Fruit fly (Drosophila melanogaster) whole organism, pupa: ENCODE results near the gene Ir62a.

Source experiments
- CG10348 ChIP-seq: fragments of 200-800 bp; sonication (Bioruptor generic); IDR thresholded peaks from 2 replicates; pipeline ENCODE4 v1.3.6; 2022; ENCODE audit warnings: missing biosample characterization, missing genetic modification characterization
- CG12605 ChIP-seq: fragments of 200-800 bp; sonication (Bioruptor generic); IDR thresholded peaks from 2 replicates; pipeline ENCODE4 v1.3.6; 2022; ENCODE audit warnings: missing biosample characterization, missing genetic modification characterization
- CG13204 ChIP-seq: fragments of 200-800 bp; sonication (Bioruptor generic); optimal IDR thresholded peaks from 2 replicates; lab custom pipeline; 2018; ENCODE audit warnings: missing biosample characterization, mild to moderate bottlenecking, missing genetic modification characterization, moderate library complexity
- CG14655 ChIP-seq: fragments of 200-800 bp; sonication (Bioruptor generic); optimal IDR thresholded peaks from 3 replicates; lab custom pipeline; 2017; ENCODE audit warnings: mild to moderate bottlenecking, missing biosample characterization, missing genetic modification reagents, missing genetic modification characterization
- CG15710 ChIP-seq: fragments of 200-800 bp; sonication (Bioruptor generic); optimal IDR thresholded peaks from 2 replicates; lab custom pipeline; 2018; ENCODE audit warnings: missing biosample characterization, mild to moderate bottlenecking, missing genetic modification characterization, moderate library complexity
- CG17806 ChIP-seq: fragments of 200-800 bp; sonication (Bioruptor generic); optimal IDR thresholded peaks from 2 replicates; lab custom pipeline; 2018; ENCODE audit warnings: missing biosample characterization, mild to moderate bottlenecking, missing genetic modification characterization, moderate library complexity
- CG32121 ChIP-seq: fragments of 200-800 bp; sonication (Bioruptor generic); IDR thresholded peaks from 2 replicates; pipeline ENCODE4 v1.3.6; 2022; ENCODE audit warnings: missing biosample characterization, missing genetic modification characterization
- CG34367 ChIP-seq: fragments of 200-800 bp; sonication (Bioruptor generic); optimal IDR thresholded peaks from 2 replicates; lab custom pipeline; 2018; ENCODE audit warnings: missing biosample characterization, mild to moderate bottlenecking, missing genetic modification characterization
- CG4496 ChIP-seq: fragments of 200-800 bp; sonication (Bioruptor generic); IDR thresholded peaks from 3 replicates; pipeline ENCODE4 v1.3.6; 2022; ENCODE audit warnings: missing biosample characterization, missing genetic modification characterization
- CG8159 ChIP-seq: fragments of 200-800 bp; sonication (Bioruptor generic); optimal IDR thresholded peaks from 3 replicates; lab custom pipeline; 2018; ENCODE audit warnings: missing biosample characterization, mild to moderate bottlenecking, missing genetic modification characterization, moderate library complexity
- CG8301 ChIP-seq: fragments of 200-800 bp; sonication (Bioruptor generic); optimal IDR thresholded peaks from 2 replicates; lab custom pipeline; 2018; ENCODE audit warnings: missing biosample characterization, mild to moderate bottlenecking, missing genetic modification characterization
- CG9948 ChIP-seq: fragments of 200-800 bp; sonication (Bioruptor generic); optimal IDR thresholded peaks from 2 replicates; lab custom pipeline; 2018; ENCODE audit warnings: missing biosample characterization, mild to moderate bottlenecking, missing genetic modification characterization, moderate library complexity
- D1 ChIP-seq: fragments of 200-800 bp; sonication (Bioruptor generic); optimal IDR thresholded peaks from 2 replicates; lab custom pipeline; 2018; ENCODE audit warnings: missing biosample characterization, mild to moderate bottlenecking, missing genetic modification characterization, moderate library complexity
- EcR ChIP-seq: fragments of 200-800 bp; sonication (Bioruptor generic); optimal IDR thresholded peaks from 3 replicates; lab custom pipeline; 2019; ENCODE audit warnings: missing biosample characterization, missing genetic modification characterization, mild to moderate bottlenecking, moderate library complexity, missing genetic modification reagents
- Ets98B ChIP-seq: fragments of 200-800 bp; sonication (Bioruptor generic); IDR thresholded peaks from 2 replicates; pipeline ENCODE4 v1.3.6; 2022; ENCODE audit warnings: missing biosample characterization, missing genetic modification characterization
- Pif1A ChIP-seq: fragments of 200-800 bp; sonication (Bioruptor generic); optimal IDR thresholded peaks from 3 replicates; lab custom pipeline; 2016; ENCODE audit warnings: missing biosample characterization, missing genetic modification characterization
- Pif1B ChIP-seq: fragments of 200-800 bp; sonication (Bioruptor generic); optimal IDR thresholded peaks from 3 replicates; lab custom pipeline; 2016; ENCODE audit warnings: missing biosample characterization, missing genetic modification characterization
- Snoo ChIP-seq: fragments of 200-800 bp; sonication (Bioruptor generic); optimal IDR thresholded peaks from 3 replicates; lab custom pipeline; 2017; ENCODE audit warnings: missing biosample characterization, mild to moderate bottlenecking, missing genetic modification characterization, inconsistent platforms
- fd96Ca ChIP-seq: fragments of 200-800 bp; sonication (Bioruptor generic); IDR thresholded peaks from 3 replicates; pipeline ENCODE4 v1.3.6; 2022; ENCODE audit warnings: missing biosample characterization, missing genetic modification characterization
- gl ChIP-seq: fragments of 200-800 bp; sonication (Bioruptor generic); optimal IDR thresholded peaks from 2 replicates; lab custom pipeline; 2018; ENCODE audit warnings: missing biosample characterization, mild to moderate bottlenecking, missing genetic modification characterization
- rn ChIP-seq: fragments of 200-800 bp; sonication (Bioruptor generic); IDR thresholded peaks from 2 replicates; pipeline ENCODE4 v1.3.6; 2022; ENCODE audit warnings: missing biosample characterization, missing genetic modification characterization

Ir62a gene

dm6 chr3L:1502086-1502893 is 28.8 kb downstream of the Ir62a start, which contains the start of the genes hfp and Psa:
hfp (minus strand) TSS chr3L:1502590.
Psa (plus strand) TSS chr3L:1502843.
- no peak for TF ChIP-seq D1
- TF ChIP-seq CG14655: no peak
- TF ChIP-seq rn (GFP tag; lab: Robert Waterston, UW): no peak
- no peak for TF ChIP-seq EcR (GFP tag; lab: Kevin White, UChicago)
- no peak for TF ChIP-seq CG10348 (GFP tag; lab: Robert Waterston, UW)
- TF ChIP-seq CG17806 (tag; lab: Kevin White, UChicago): no peak
- TF ChIP-seq, all 21 proteins: peak for 0

dm6 chr3L:1496408-1496807 is 34.7 kb downstream of the Ir62a start, which contains the start of gene CG12084:
CG12084 (minus strand) TSS chr3L:1496643.
- no peak for TF ChIP-seq CG34367 (tag; lab: Kevin White, UChicago)
- no peak for TF ChIP-seq Pif1B
- no peak for TF ChIP-seq CG9948 (tag; lab: Kevin White, UChicago)
- TF ChIP-seq Pif1A (GFP tag; lab: Kevin White, UChicago): no peak
- no peak for TF ChIP-seq D1
- TF ChIP-seq CG12605 (GFP tag; lab: Robert Waterston, UW): peak; percentile 9; the same call in 1 of the 2 replicates
- TF ChIP-seq CG4496: no peak
- no peak for TF ChIP-seq CG15710 (tag; lab: Kevin White, UChicago)
- no peak for TF ChIP-seq Ets98B

dm6 chr3L:1495803-1496202 is 35.3 kb downstream of the Ir62a start:
- TF ChIP-seq CG12605 (GFP tag; lab: Robert Waterston, UW): no peak
- TF ChIP-seq CG14655: no peak
- no peak for TF ChIP-seq Ets98B
- TF ChIP-seq CG8301 (tag; lab: Kevin White, UChicago): no peak
- TF ChIP-seq Pif1A (GFP tag; lab: Kevin White, UChicago): no peak
- no peak for TF ChIP-seq gl (tag; lab: Kevin White, UChicago)
- TF ChIP-seq rn (GFP tag; lab: Robert Waterston, UW): no peak
- TF ChIP-seq, all 21 proteins: peak for 0

dm6 chr3L:1489523-1489922 is 41.5 kb downstream of the Ir62a start, which contains the start of gene stet:
stet (minus strand) TSS chr3L:1489547.
- peak; percentile 49; the same call in 1 of the 2 replicates for TF ChIP-seq CG12605 (GFP tag; lab: Robert Waterston, UW)
- 0 out of 2 replicates have a peak, but pooled peaks have one; percentile 21 for TF ChIP-seq CG32121 (GFP tag; lab: Robert Waterston, UW)
- no peak for TF ChIP-seq CG17806 (tag; lab: Kevin White, UChicago)
- peak; percentile 61; the same call in 1 of the 3 replicates for TF ChIP-seq CG4496

- TF ChIP-seq CG10348 (GFP tag; lab: Robert Waterston, UW) (no peak), EcR (GFP tag; lab: Kevin White, UChicago) (peak; percentile 92), CG4496 (peak; percentile 14; the same call in 1 of the 3 replicates), Pif1B (peak; percentile 26), Ets98B (peak; percentile 56; the same call in 1 of the 2 replicates), CG14655 (no peak), CG17806 (tag; lab: Kevin White, UChicago) (no peak), Snoo (peak; percentile 9)
Measured at dm6 chr3L:1488592-1489183, 42.4 kb downstream of the Ir62a start.

- no peak for TF ChIP-seq Ets98B
- peak; percentile 22 for TF ChIP-seq gl (tag; lab: Kevin White, UChicago)
- no peak for TF ChIP-seq Snoo
- TF ChIP-seq CG32121 (GFP tag; lab: Robert Waterston, UW): no peak
- peak; percentile 41 for TF ChIP-seq CG17806 (tag; lab: Kevin White, UChicago)
- peak; percentile 1 for TF ChIP-seq CG15710 (tag; lab: Kevin White, UChicago)
- no peak for TF ChIP-seq CG13204 (GFP tag; lab: Kevin White, UChicago)
- TF ChIP-seq CG8301 (tag; lab: Kevin White, UChicago): peak; percentile 66
- no peak for TF ChIP-seq Pif1B
- peak; percentile 15; the same call in 1 of the 3 replicates for TF ChIP-seq fd96Ca (GFP tag; lab: Robert Waterston, UW)
- no peak for TF ChIP-seq EcR (GFP tag; lab: Kevin White, UChicago)
- peak; percentile 58 for TF ChIP-seq CG9948 (tag; lab: Kevin White, UChicago)
- peak; percentile 79 for TF ChIP-seq CG14655
- no peak for TF ChIP-seq D1
- TF ChIP-seq CG4496: 0 out of 3 replicates have a peak, but pooled peaks have one; percentile 17
- peak; percentile 57 for TF ChIP-seq CG8159
- TF ChIP-seq Pif1A (GFP tag; lab: Kevin White, UChicago): no peak
Measured at dm6 chr3L:1484747-1485146, 46.3 kb downstream of the Ir62a start.
